Worm (Caenorhabditis elegans): ENCODE results near the gene M03F4.6.

- no peak for TF ChIP-seq dve-1 (tag; optimal IDR thresholded peaks at IDR 0.05; ENCODE audit: insufficient read depth)
- no peak for TF ChIP-seq nhr-42 (GFP tag; IDR thresholded peaks at IDR 0.05)
- TF ChIP-seq mep-1 (tag; optimal IDR thresholded peaks at IDR 0.05): no peak
- TF ChIP-seq fkh-10 (GFP tag; optimal IDR thresholded peaks at IDR 0.05): no peak
- no peak for TF ChIP-seq nhr-6 (tag; optimal IDR thresholded peaks at IDR 0.05)
- TF ChIP-seq nhr-76 (tag; optimal IDR thresholded peaks at IDR 0.05): no peak
- no peak for TF ChIP-seq ZK546.5 (tag; optimal IDR thresholded peaks at IDR 0.05)
- no peak for TF ChIP-seq lin-39 (tag; optimal IDR thresholded peaks at IDR 0.05)
- no peak for TF ChIP-seq ces-1 (GFP tag; optimal IDR thresholded peaks at IDR 0.05)
- TF ChIP-seq snpc-4 (tag; optimal IDR thresholded peaks at IDR 0.05): no peak
- TF ChIP-seq ceh-82 (tag; optimal IDR thresholded peaks at IDR 0.05): no peak
- TF ChIP-seq ceh-62 (tag; optimal IDR thresholded peaks at IDR 0.05): no peak
These were observed 54.7 kb downstream of the M03F4.6 start for ce11 chrX:4914464-4914863.

All from whole organism, L4 larva.